Worm (Caenorhabditis elegans): ENCODE data around the gene F12D9.2.

The F12D9.2 gene

ce11 chrX:8650535-8650934 is 3.6 kb upstream of the F12D9.2 start:
- TF ChIP-seq hmg-20 (GFP tag; IDR thresholded peaks at IDR 0.05) (peak; percentile 56; the same call in 1 of the 2 replicates), nhr-80 (tag; optimal IDR thresholded peaks at IDR 0.05) (peak; percentile 18), ceh-100 (GFP tag; IDR thresholded peaks at IDR 0.05) (peak; percentile 33), unc-130 (GFP tag; optimal IDR thresholded peaks at IDR 0.05) (peak; percentile 20), lin-35 (GFP tag; optimal IDR thresholded peaks at IDR 0.05) (peak in 1 of 3 experiments; percentile 23), ceh-79 (tag; optimal IDR thresholded peaks at IDR 0.05) (peak; percentile 18), gei-17 (GFP tag; optimal IDR thresholded peaks at IDR 0.05) (no peak), snpc-4 (GFP tag; optimal IDR thresholded peaks at IDR 0.05) (peak; percentile 77), snpc-4 (tag; optimal IDR thresholded peaks at IDR 0.05) (peak in 2 of 4 experiments; percentile 25 to 76), ztf-18 (tag; optimal IDR thresholded peaks at IDR 0.05) (peak; percentile 54), Y67H2A.10 (GFP tag; conservative IDR thresholded peaks at IDR 0.05) (0 out of 2 replicates have a peak, but pooled peaks have one; percentile 9), hmg-1.2 (GFP tag; IDR thresholded peaks at IDR 0.05) (peak; percentile 64), nfyb-1 (GFP tag; IDR thresholded peaks at IDR 0.05) (peak; percentile 68; the same call in 1 of the 2 replicates), ceh-27 (GFP tag; optimal IDR thresholded peaks at IDR 0.05) (peak; percentile 53), rpc-1 (optimal IDR thresholded peaks at IDR 0.05) (peak; percentile 93), rpc-1 (tag; optimal IDR thresholded peaks at IDR 0.05) (peak; percentile 95), ets-4 (GFP tag; optimal IDR thresholded peaks at IDR 0.05) (no peak), pbrm-1 (GFP tag; IDR thresholded peaks at IDR 0.05) (peak; percentile 80), chd-7 (tag; optimal IDR thresholded peaks at IDR 0.05) (peak; percentile 24), ZK185.1 (tag; optimal IDR thresholded peaks at IDR 0.05; ENCODE audit: poor library complexity, severe bottlenecking) (peak; percentile 39), B0336.3 (GFP tag; IDR thresholded peaks at IDR 0.05) (no peak), hlh-12 (tag; optimal IDR thresholded peaks at IDR 0.05) (peak; percentile 17), K12H6.12 (tag; optimal IDR thresholded peaks at IDR 0.05) (no peak), F22D6.2 (tag; optimal IDR thresholded peaks at IDR 0.05) (no peak), fkh-3 (tag; optimal IDR thresholded peaks at IDR 0.05) (no peak), somi-1 (GFP tag; optimal IDR thresholded peaks at IDR 0.05) (peak; percentile 31), atf-7 (tag; optimal IDR thresholded peaks at IDR 0.05) (no peak), let-607 (tag; optimal IDR thresholded peaks at IDR 0.05) (peak; percentile 38 to 51), nhr-90 (tag; optimal IDR thresholded peaks at IDR 0.05) (peak; percentile 65), akir-1 (GFP tag; optimal IDR thresholded peaks at IDR 0.05) (no peak), F39B2.1 (GFP tag; IDR thresholded peaks at IDR 0.05) (no peak), mxl-1 (tag; optimal IDR thresholded peaks at IDR 0.05) (peak; percentile 3), die-1 (tag; optimal IDR thresholded peaks at IDR 0.05) (peak; percentile 77), athp-1 (tag; optimal IDR thresholded peaks at IDR 0.05) (peak; percentile 58), tbp1 (GFP tag; optimal IDR thresholded peaks at IDR 0.05) (peak; percentile 89), hsf-1 (GFP tag; IDR thresholded peaks at IDR 0.05) (no peak), T07F8.4 (tag; optimal IDR thresholded peaks at IDR 0.05) (peak; percentile 38), lsl-1 (GFP tag; optimal IDR thresholded peaks at IDR 0.05) (peak; percentile 23), ztf-25 (GFP tag; IDR thresholded peaks at IDR 0.05) (peak; percentile 79; the same call in 1 of the 2 replicates), lin-26 (GFP tag; IDR thresholded peaks at IDR 0.05) (peak; percentile 88), B0261.1 (tag; optimal IDR thresholded peaks at IDR 0.05) (peak; percentile 84), hrde-1 (tag; optimal IDR thresholded peaks at IDR 0.05; ENCODE audit: borderline replicate concordance) (peak; percentile 51), D2030.7 (GFP tag; IDR thresholded peaks at IDR 0.05) (peak; percentile 86), T26A5.8 (tag; optimal IDR thresholded peaks at IDR 0.05) (peak; percentile 50), cebp-2 (GFP tag; IDR thresholded peaks at IDR 0.05) (0 out of 2 replicates have a peak, but pooled peaks have one; percentile 52), ceh-40 (GFP tag; IDR thresholded peaks at IDR 0.05) (0 out of 2 replicates have a peak, but pooled peaks have one; percentile 32), snpc-1.1 (tag; optimal IDR thresholded peaks at IDR 0.05; ENCODE audit: insufficient read depth) (no peak), rcor-1 (GFP tag; IDR thresholded peaks at IDR 0.05) (peak; percentile 66), sdz-38 (tag; optimal IDR thresholded peaks at IDR 0.05) (no peak)
